Worm (Caenorhabditis elegans): ENCODE data around the gene T16G1.3.

T16G1.3 gene

ce11 chrV:12928929-12929532, 15.1 kb downstream of the T16G1.3 start, which contains the start of gene T16G1.2:
TSS of gene T16G1.2 (plus strand) at chrV:12929482.
- TF ChIP-seq nhr-25 (tag; optimal IDR thresholded peaks at IDR 0.05) (peak; percentile 8), nfya-1 (tag; optimal IDR thresholded peaks at IDR 0.05; ENCODE audit: insufficient read depth) (no peak), nhr-43 (tag; optimal IDR thresholded peaks at IDR 0.05; ENCODE audit: poor library complexity, severe bottlenecking) (no peak), ZK546.5 (tag; optimal IDR thresholded peaks at IDR 0.05) (no peak), ztf-11 (tag; optimal IDR thresholded peaks at IDR 0.05) (no peak)

- TF ChIP-seq elt-3 (tag; optimal IDR thresholded peaks at IDR 0.05) (no peak), elt-1 (tag; optimal IDR thresholded peaks at IDR 0.05) (no peak), fkh-2 (tag; optimal IDR thresholded peaks at IDR 0.05) (no peak), jun-1 (tag; optimal IDR thresholded peaks at IDR 0.05) (no peak), elt-2 (tag; optimal IDR thresholded peaks at IDR 0.05) (peak; percentile 22)
Observed at ce11 chrV:12924128-12924527, 20.0 kb downstream of the T16G1.3 start, which contains the start of gene pqn-67. TSS of gene pqn-67 (plus strand) at chrV:12924428.

ce11 chrV:12922308-12922707, 21.8 kb downstream of the T16G1.3 start, which contains the start of gene dhrs-4:
TSS of gene dhrs-4 (plus strand) at chrV:12922608.
- TF ChIP-seq pqm-1 (tag; optimal IDR thresholded peaks at IDR 0.05) (peak; percentile 10), nhr-11 (tag; optimal IDR thresholded peaks at IDR 0.05) (no peak), fos-1 (tag; optimal IDR thresholded peaks at IDR 0.05) (no peak), elt-2 (tag; optimal IDR thresholded peaks at IDR 0.05) (peak; percentile 6), hmg-11 (tag; optimal IDR thresholded peaks at IDR 0.05) (no peak)

ce11 chrV:12921680-12922079, 22.4 kb downstream of the T16G1.3 start:
- TF ChIP-seq egl-5 (tag; optimal IDR thresholded peaks at IDR 0.05) (no peak), ztf-4 (tag; optimal IDR thresholded peaks at IDR 0.05) (no peak), elt-2 (tag; optimal IDR thresholded peaks at IDR 0.05) (peak; percentile 88), egl-27 (tag; optimal IDR thresholded peaks at IDR 0.05) (no peak), ceh-82 (tag; optimal IDR thresholded peaks at IDR 0.05) (no peak), lin-39 (tag; optimal IDR thresholded peaks at IDR 0.05) (no peak), pha-4 (tag; optimal IDR thresholded peaks at IDR 0.05) (peak; percentile 68), nhr-11 (tag; optimal IDR thresholded peaks at IDR 0.05) (no peak), ceh-28 (tag; optimal IDR thresholded peaks at IDR 0.05) (no peak), eor-1 (tag; optimal IDR thresholded peaks at IDR 0.05) (no peak), nhr-12 (tag; optimal IDR thresholded peaks at IDR 0.05) (no peak), pqm-1 (tag; optimal IDR thresholded peaks at IDR 0.05) (peak; percentile 76)

ce11 chrV:12919705-12920104, 24.4 kb downstream of the T16G1.3 start, which contains the start of gene lipl-1:
TSS of gene lipl-1 (plus strand) at chrV:12919986.
- TF ChIP-seq nhr-76 (tag; optimal IDR thresholded peaks at IDR 0.05) (no peak), pqm-1 (tag; optimal IDR thresholded peaks at IDR 0.05) (peak; percentile 18), elt-2 (tag; optimal IDR thresholded peaks at IDR 0.05) (peak; percentile 41)

ce11 chrV:12909544-12910157, 34.5 kb downstream of the T16G1.3 start, which contains the start of gene nid-1:
TSS of gene nid-1 (plus strand) at chrV:12910107.
- TF ChIP-seq elt-2 (tag; optimal IDR thresholded peaks at IDR 0.05), result peak; percentile 88
- no peak for TF ChIP-seq ama-1 (optimal IDR thresholded peaks at IDR 0.05)
- no peak for TF ChIP-seq mml-1 (tag; optimal IDR thresholded peaks at IDR 0.05)
- no peak for TF ChIP-seq eor-1 (tag; optimal IDR thresholded peaks at IDR 0.05)
- TF ChIP-seq egl-27 (tag; optimal IDR thresholded peaks at IDR 0.05), result no peak
- TF ChIP-seq pqm-1 (tag; optimal IDR thresholded peaks at IDR 0.05), result peak; percentile 66
- no peak for TF ChIP-seq aly-2 (tag; optimal IDR thresholded peaks at IDR 0.05)

ce11 chrV:12908614-12909013, 35.5 kb downstream of the T16G1.3 start:
- no peak for TF ChIP-seq egl-27 (tag; optimal IDR thresholded peaks at IDR 0.05)
- TF ChIP-seq nhr-28 (tag; optimal IDR thresholded peaks at IDR 0.05), result no peak
- TF ChIP-seq elt-1 (tag; optimal IDR thresholded peaks at IDR 0.05), result no peak
- no peak for TF ChIP-seq daf-12 (tag; optimal IDR thresholded peaks at IDR 0.05)
- no peak for TF ChIP-seq mdl-1 (tag; optimal IDR thresholded peaks at IDR 0.05)
- no peak for TF ChIP-seq ztf-4 (tag; optimal IDR thresholded peaks at IDR 0.05)
- TF ChIP-seq sea-2 (GFP tag; optimal IDR thresholded peaks at IDR 0.05), result no peak
- no peak for TF ChIP-seq zag-1 (tag; optimal IDR thresholded peaks at IDR 0.05)
- TF ChIP-seq ama-1 (optimal IDR thresholded peaks at IDR 0.05), result no peak
- no peak for TF ChIP-seq fos-1 (tag; optimal IDR thresholded peaks at IDR 0.05)
- no peak for TF ChIP-seq elt-2 (tag; optimal IDR thresholded peaks at IDR 0.05)
- no peak for TF ChIP-seq egl-5 (tag; optimal IDR thresholded peaks at IDR 0.05)
- no peak for TF ChIP-seq skn-1 (tag; optimal IDR thresholded peaks at IDR 0.05)

All from whole organism, L3 larva.